Fruit fly (Drosophila melanogaster) whole organism, pupa: ENCODE data around the gene Trmt6.

ENCODE experiments used
- CG10348 ChIP-seq: fragments of 200-800 bp; sonication (Bioruptor generic); IDR thresholded peaks from 2 replicates; pipeline ENCODE4 v1.3.6; 2022; ENCODE audit warnings: missing biosample characterization, missing genetic modification characterization
- CG12605 ChIP-seq: fragments of 200-800 bp; sonication (Bioruptor generic); IDR thresholded peaks from 2 replicates; pipeline ENCODE4 v1.3.6; 2022; ENCODE audit warnings: missing biosample characterization, missing genetic modification characterization
- CG14655 ChIP-seq: fragments of 200-800 bp; sonication (Bioruptor generic); optimal IDR thresholded peaks from 3 replicates; lab custom pipeline; 2017; ENCODE audit warnings: mild to moderate bottlenecking, missing biosample characterization, missing genetic modification reagents, missing genetic modification characterization
- CG15710 ChIP-seq: fragments of 200-800 bp; sonication (Bioruptor generic); optimal IDR thresholded peaks from 2 replicates; lab custom pipeline; 2018; ENCODE audit warnings: missing biosample characterization, mild to moderate bottlenecking, missing genetic modification characterization, moderate library complexity
- CG32121 ChIP-seq: fragments of 200-800 bp; sonication (Bioruptor generic); IDR thresholded peaks from 2 replicates; pipeline ENCODE4 v1.3.6; 2022; ENCODE audit warnings: missing biosample characterization, missing genetic modification characterization
- CG8159 ChIP-seq: fragments of 200-800 bp; sonication (Bioruptor generic); optimal IDR thresholded peaks from 3 replicates; lab custom pipeline; 2018; ENCODE audit warnings: missing biosample characterization, mild to moderate bottlenecking, missing genetic modification characterization, moderate library complexity
- CG9948 ChIP-seq: fragments of 200-800 bp; sonication (Bioruptor generic); optimal IDR thresholded peaks from 2 replicates; lab custom pipeline; 2018; ENCODE audit warnings: missing biosample characterization, mild to moderate bottlenecking, missing genetic modification characterization, moderate library complexity
- D1 ChIP-seq: fragments of 200-800 bp; sonication (Bioruptor generic); optimal IDR thresholded peaks from 2 replicates; lab custom pipeline; 2018; ENCODE audit warnings: missing biosample characterization, mild to moderate bottlenecking, missing genetic modification characterization, moderate library complexity
- EcR ChIP-seq: fragments of 200-800 bp; sonication (Bioruptor generic); optimal IDR thresholded peaks from 3 replicates; lab custom pipeline; 2019; ENCODE audit warnings: missing biosample characterization, missing genetic modification characterization, mild to moderate bottlenecking, moderate library complexity, missing genetic modification reagents
- Ets98B ChIP-seq: fragments of 200-800 bp; sonication (Bioruptor generic); IDR thresholded peaks from 2 replicates; pipeline ENCODE4 v1.3.6; 2022; ENCODE audit warnings: missing biosample characterization, missing genetic modification characterization
- Pif1A ChIP-seq: fragments of 200-800 bp; sonication (Bioruptor generic); optimal IDR thresholded peaks from 3 replicates; lab custom pipeline; 2016; ENCODE audit warnings: missing biosample characterization, missing genetic modification characterization
- Pif1B ChIP-seq: fragments of 200-800 bp; sonication (Bioruptor generic); optimal IDR thresholded peaks from 3 replicates; lab custom pipeline; 2016; ENCODE audit warnings: missing biosample characterization, missing genetic modification characterization
- fd96Ca ChIP-seq: fragments of 200-800 bp; sonication (Bioruptor generic); IDR thresholded peaks from 3 replicates; pipeline ENCODE4 v1.3.6; 2022; ENCODE audit warnings: missing biosample characterization, missing genetic modification characterization
- gl ChIP-seq: fragments of 200-800 bp; sonication (Bioruptor generic); optimal IDR thresholded peaks from 2 replicates; lab custom pipeline; 2018; ENCODE audit warnings: missing biosample characterization, mild to moderate bottlenecking, missing genetic modification characterization

dm6 chr2L:6595027-6595426, 32.9 kb upstream of the Trmt6 start:
- TF ChIP-seq Pif1B (no peak), Pif1A (GFP tag; lab: Kevin White, UChicago) (no peak), fd96Ca (no peak), CG10348 (no peak), CG9948 (tag; lab: Kevin White, UChicago) (no peak), CG14655 (GFP tag; lab: Kevin White, UChicago) (no peak), gl (tag; lab: Kevin White, UChicago) (no peak), CG8159 (tag; lab: Kevin White, UChicago) (no peak), D1 (no peak), CG32121 (GFP tag; lab: Robert Waterston, UW) (no peak), EcR (GFP tag; lab: Kevin White, UChicago) (no peak), Ets98B (GFP tag; lab: Robert Waterston, UW) (no peak), CG12605 (GFP tag; lab: Robert Waterston, UW) (no peak), CG15710 (tag; lab: Kevin White, UChicago) (no peak)
